Worm (Caenorhabditis elegans) whole organism, L3 larva: ENCODE data around the gene nspc-5.
A peak's percentile ranks its signal among the peaks of the same experiment; 100 is the strongest.

Source experiments
- R02D3.7 ChIP-seq: fragments of 150-350 bp; optimal IDR thresholded peaks from 2 replicates; lab custom pipeline; 2014; ENCODE audit warnings: missing biosample characterization, missing genetic modification characterization
- ZK546.5 ChIP-seq: sonication (generic microtip); optimal IDR thresholded peaks from 2 replicates; lab custom pipeline; 2017; ENCODE audit warnings: missing biosample characterization, missing genetic modification characterization
- ama-1 ChIP-seq: fragments of 150-350 bp; optimal IDR thresholded peaks from 2 replicates; lab custom pipeline; 2018
- ceh-28 ChIP-seq: fragments of 150-350 bp; optimal IDR thresholded peaks from 2 replicates; lab custom pipeline; 2014; ENCODE audit warnings: missing biosample characterization, missing genetic modification reagents, missing genetic modification characterization
- ceh-9 ChIP-seq: sonication (generic microtip); optimal IDR thresholded peaks from 2 replicates; lab custom pipeline; 2018; ENCODE audit warnings: missing biosample characterization, missing genetic modification characterization
- daf-12 ChIP-seq: fragments of 150-350 bp; optimal IDR thresholded peaks from 2 replicates; lab custom pipeline; 2014; ENCODE audit warnings: missing biosample characterization, missing genetic modification reagents, missing genetic modification characterization
- egl-27 ChIP-seq: sonication (generic microtip); optimal IDR thresholded peaks from 4 replicates; lab custom pipeline; 2017; ENCODE audit warnings: missing biosample characterization, missing genetic modification reagents, missing genetic modification characterization
- egl-5 ChIP-seq: fragments of 150-350 bp; optimal IDR thresholded peaks from 2 replicates; lab custom pipeline; 2017; ENCODE audit warnings: missing biosample characterization, missing genetic modification reagents, missing genetic modification characterization, inconsistent platforms
- elt-1 ChIP-seq: fragments of 150-350 bp; optimal IDR thresholded peaks from 2 replicates; lab custom pipeline; 2014; ENCODE audit warnings: missing biosample characterization, missing genetic modification characterization
- elt-2 ChIP-seq: sonication (generic microtip); optimal IDR thresholded peaks from 2 replicates; lab custom pipeline; 2016; ENCODE audit warnings: missing genetic modification reagents, mild to moderate bottlenecking, missing genetic modification characterization, missing compliant biosample characterization
- elt-3 ChIP-seq, 3 experiments: fragments of 150-350 bp in 1 of 3; sonication (generic microtip) in 2 of 3; optimal IDR thresholded peaks; 2 replicates in 2 of 3; 4 replicates in 1 of 3; lab custom pipeline; 2014 to 2017; ENCODE audit warnings: missing biosample characterization in 3 of 3, missing genetic modification characterization in 3 of 3
- eor-1 ChIP-seq, 2 experiments: fragments of 150-350 bp; optimal IDR thresholded peaks; 2 replicates each; lab custom pipeline; 2014 to 2018; ENCODE audit warnings: missing biosample characterization in 2 of 2, missing genetic modification characterization in 2 of 2
- fos-1 ChIP-seq: fragments of 150-350 bp; optimal IDR thresholded peaks from 2 replicates; lab custom pipeline; 2014; ENCODE audit warnings: missing biosample characterization, missing genetic modification characterization
- hmg-11 ChIP-seq: sonication (generic microtip); optimal IDR thresholded peaks from 2 replicates; lab custom pipeline; 2016; ENCODE audit warnings: missing genetic modification characterization, missing compliant biosample characterization
- jun-1 ChIP-seq: fragments of 150-350 bp; optimal IDR thresholded peaks from 2 replicates; lab custom pipeline; 2014; ENCODE audit warnings: missing biosample characterization, missing genetic modification reagents, missing genetic modification characterization
- lin-15B ChIP-seq: fragments of 150-350 bp; optimal IDR thresholded peaks from 2 replicates; lab custom pipeline; 2014; ENCODE audit warnings: missing biosample characterization, missing genetic modification characterization
- lin-39 ChIP-seq: fragments of 150-350 bp; optimal IDR thresholded peaks from 2 replicates; lab custom pipeline; 2018; ENCODE audit warnings: missing biosample characterization, missing genetic modification reagents, missing genetic modification characterization
- mdl-1 ChIP-seq: fragments of 150-350 bp; optimal IDR thresholded peaks from 2 replicates; lab custom pipeline; 2014; ENCODE audit warnings: missing biosample characterization, missing genetic modification characterization
- mml-1 ChIP-seq: fragments of 150-350 bp; sonication (generic microtip); optimal IDR thresholded peaks from 3 replicates; lab custom pipeline; 2014; ENCODE audit warnings: missing biosample characterization, missing genetic modification characterization
- nfya-1 ChIP-seq: sonication (generic microtip); optimal IDR thresholded peaks from 2 replicates; lab custom pipeline; 2017; ENCODE audit warnings: missing genetic modification characterization, mild to moderate bottlenecking, missing compliant biosample characterization, antibody characterized with exemption, moderate library complexity; ENCODE audit not compliant: insufficient read depth
- nhr-12 ChIP-seq: fragments of 150-350 bp; optimal IDR thresholded peaks from 2 replicates; lab custom pipeline; 2014; ENCODE audit warnings: missing biosample characterization, missing genetic modification characterization
- nhr-23 ChIP-seq: fragments of 150-350 bp; optimal IDR thresholded peaks from 2 replicates; lab custom pipeline; 2014; ENCODE audit warnings: missing biosample characterization, missing genetic modification reagents, missing genetic modification characterization
- nhr-237 ChIP-seq: fragments of 150-350 bp; optimal IDR thresholded peaks from 2 replicates; lab custom pipeline; 2014; ENCODE audit warnings: missing biosample characterization, missing genetic modification characterization
- nhr-25 ChIP-seq: sonication (generic microtip); optimal IDR thresholded peaks from 2 replicates; lab custom pipeline; 2017; ENCODE audit warnings: missing biosample characterization, missing genetic modification characterization
- nhr-28 ChIP-seq: fragments of 150-350 bp; optimal IDR thresholded peaks from 2 replicates; lab custom pipeline; 2014; ENCODE audit warnings: missing biosample characterization, missing genetic modification characterization
- nhr-43 ChIP-seq: sonication (generic microtip); optimal IDR thresholded peaks from 2 replicates; lab custom pipeline; 2016; ENCODE audit warnings: mild to moderate bottlenecking, missing genetic modification characterization, missing compliant biosample characterization; ENCODE audit not compliant: poor library complexity, severe bottlenecking
- nhr-67 ChIP-seq: fragments of 150-350 bp; optimal IDR thresholded peaks from 2 replicates; lab custom pipeline; 2014; ENCODE audit warnings: missing biosample characterization, missing genetic modification characterization
- nhr-77 ChIP-seq: fragments of 150-350 bp; optimal IDR thresholded peaks from 2 replicates; lab custom pipeline; 2014; ENCODE audit warnings: missing biosample characterization, missing genetic modification characterization
- pha-4 ChIP-seq: fragments of 150-350 bp; optimal IDR thresholded peaks from 2 replicates; lab custom pipeline; 2014; ENCODE audit warnings: missing biosample characterization, missing genetic modification reagents, missing genetic modification characterization
- pqm-1 ChIP-seq: fragments of 150-350 bp; optimal IDR thresholded peaks from 2 replicates; lab custom pipeline; 2017; ENCODE audit warnings: missing biosample characterization, missing genetic modification characterization, inconsistent platforms
- sea-2 ChIP-seq: fragments of 150-350 bp; sonication (generic microtip); optimal IDR thresholded peaks from 4 replicates; lab custom pipeline; 2014; ENCODE audit warnings: missing biosample characterization, missing genetic modification reagents, missing genetic modification characterization
- skn-1 ChIP-seq: fragments of 150-350 bp; optimal IDR thresholded peaks from 2 replicates; lab custom pipeline; 2014; ENCODE audit warnings: missing biosample characterization, missing genetic modification characterization
- snpc-4 ChIP-seq: fragments of 150-350 bp; optimal IDR thresholded peaks from 2 replicates; lab custom pipeline; 2014; ENCODE audit warnings: missing biosample characterization, missing genetic modification characterization
- tbx-2 ChIP-seq: sonication (generic microtip); optimal IDR thresholded peaks from 2 replicates; lab custom pipeline; 2016; ENCODE audit warnings: mild to moderate bottlenecking, missing genetic modification characterization, missing compliant biosample characterization
- unc-39 ChIP-seq: sonication (generic microtip); optimal IDR thresholded peaks from 4 replicates; lab custom pipeline; 2017; ENCODE audit warnings: missing biosample characterization, missing genetic modification characterization
- unc-62 ChIP-seq: fragments of 150-350 bp; sonication (generic microtip); optimal IDR thresholded peaks from 4 replicates; lab custom pipeline; 2014; ENCODE audit warnings: missing biosample characterization, missing genetic modification reagents, missing genetic modification characterization
- zag-1 ChIP-seq: fragments of 150-350 bp; optimal IDR thresholded peaks from 2 replicates; lab custom pipeline; 2014; ENCODE audit warnings: missing biosample characterization, missing genetic modification characterization
- ztf-11 ChIP-seq: fragments of 150-350 bp; optimal IDR thresholded peaks from 2 replicates; lab custom pipeline; 2014; ENCODE audit warnings: missing biosample characterization, missing genetic modification characterization
- ztf-4 ChIP-seq: fragments of 150-350 bp; optimal IDR thresholded peaks from 2 replicates; lab custom pipeline; 2014; ENCODE audit warnings: missing biosample characterization, missing genetic modification characterization

nspc-5 gene

ce11 chrX:8568423-8568903 is 29.9 kb downstream of the nspc-5 start:
- TF ChIP-seq snpc-4 (tag; lab: Kevin White, UChicago) (no peak), pha-4 (tag; lab: Kevin White, UChicago) (no peak), elt-2 (tag; lab: Kevin White, UChicago) (peak; percentile 88), jun-1 (peak; percentile 51), elt-1 (tag; lab: Kevin White, UChicago) (no peak), unc-62 (peak; percentile 7), mml-1 (tag; lab: Kevin White, UChicago) (no peak), pqm-1 (tag; lab: Kevin White, UChicago) (peak; percentile 31), nhr-25 (tag; lab: Kevin White, UChicago) (peak; percentile 28), tbx-2 (tag; lab: Kevin White, UChicago) (no peak), mdl-1 (tag; lab: Kevin White, UChicago) (no peak), sea-2 (no peak), nhr-43 (tag; lab: Kevin White, UChicago) (no peak), ZK546.5 (tag; lab: Kevin White, UChicago) (no peak), nhr-23 (peak; percentile 48), ztf-4 (tag; lab: Kevin White, UChicago) (no peak), daf-12 (tag; lab: Kevin White, UChicago) (no peak), nhr-77 (no peak), elt-3 (tag; optimal IDR thresholded peaks at IDR 0.05; lab: Kevin White, UChicago) (no peak)

- TF ChIP-seq nfya-1 (tag; lab: Kevin White, UChicago) (peak; percentile 47), mml-1 (tag; lab: Kevin White, UChicago) (no peak), lin-39 (peak; percentile 33)
Observed at ce11 chrX:8569159-8569558, 30.6 kb downstream of the nspc-5 start.

- no peak for TF ChIP-seq fos-1 (tag; lab: Kevin White, UChicago)
- TF ChIP-seq ceh-9 (tag; lab: Kevin White, UChicago): no peak
- TF ChIP-seq skn-1 (tag; lab: Kevin White, UChicago): no peak
- TF ChIP-seq egl-5 (tag; lab: Kevin White, UChicago): no peak
- TF ChIP-seq nhr-67 (tag; lab: Kevin White, UChicago): no peak
- TF ChIP-seq elt-3 (tag; optimal IDR thresholded peaks at IDR 0.05; lab: Kevin White, UChicago): no peak
- no peak for TF ChIP-seq zag-1 (tag; lab: Kevin White, UChicago)
- no peak for TF ChIP-seq nhr-43 (tag; lab: Kevin White, UChicago)
- no peak for TF ChIP-seq nhr-237
- no peak for TF ChIP-seq nhr-28 (tag; lab: Kevin White, UChicago)
- TF ChIP-seq nhr-23: no peak
Observed at ce11 chrX:8570997-8571517, 32.5 kb downstream of the nspc-5 start, which contains the start of gene jmjd-3.1. Gene jmjd-3.1 (plus strand): TSS chrX:8571047.

- no peak for TF ChIP-seq nhr-28 (tag; lab: Kevin White, UChicago)
- TF ChIP-seq snpc-4 (tag; lab: Kevin White, UChicago): no peak
- no peak for TF ChIP-seq elt-2 (tag; lab: Kevin White, UChicago)
- TF ChIP-seq nhr-23: no peak
- TF ChIP-seq ztf-4 (tag; lab: Kevin White, UChicago): no peak
- TF ChIP-seq nhr-237: no peak
- no peak for TF ChIP-seq sea-2
- TF ChIP-seq ztf-11 (tag; lab: Kevin White, UChicago): no peak
- TF ChIP-seq nhr-12 (tag; lab: Kevin White, UChicago): no peak
- TF ChIP-seq skn-1 (tag; lab: Kevin White, UChicago): no peak
- TF ChIP-seq jun-1: no peak
- no peak for TF ChIP-seq tbx-2 (tag; lab: Kevin White, UChicago)
- no peak for TF ChIP-seq nfya-1 (tag; lab: Kevin White, UChicago)
- no peak for TF ChIP-seq nhr-25 (tag; lab: Kevin White, UChicago)
- no peak for TF ChIP-seq egl-5 (tag; lab: Kevin White, UChicago)
Observed at ce11 chrX:8580217-8580616, 41.7 kb downstream of the nspc-5 start, which contains the start of gene F18E9.4. Gene F18E9.4 (plus strand): TSS chrX:8580517.

ce11 chrX:8581447-8581846 is 42.9 kb downstream of the nspc-5 start, which contains the start of gene F18E9.8:
Gene F18E9.8 (minus strand): TSS chrX:8581547.
- TF ChIP-seq eor-1 (tag; optimal IDR thresholded peaks at IDR 0.05; lab: Kevin White, UChicago) (no peak), hmg-11 (tag; lab: Kevin White, UChicago) (no peak), zag-1 (tag; lab: Kevin White, UChicago) (no peak), jun-1 (no peak), ztf-4 (tag; lab: Kevin White, UChicago) (no peak), nhr-25 (tag; lab: Kevin White, UChicago) (no peak), unc-39 (tag; lab: Kevin White, UChicago) (no peak), nhr-43 (tag; lab: Kevin White, UChicago) (no peak), nhr-12 (tag; lab: Kevin White, UChicago) (no peak), lin-39 (no peak), lin-15B (tag; lab: Kevin White, UChicago) (no peak), fos-1 (tag; lab: Kevin White, UChicago) (no peak), nhr-237 (no peak), pha-4 (tag; lab: Kevin White, UChicago) (no peak), mdl-1 (tag; lab: Kevin White, UChicago) (no peak), ama-1 (lab: Kevin White, UChicago) (no peak), ceh-28 (tag; lab: Kevin White, UChicago) (no peak), R02D3.7 (no peak), elt-1 (tag; lab: Kevin White, UChicago) (no peak), egl-27 (no peak)
